Worm (Caenorhabditis elegans): ENCODE data around the gene R74.2.

R74.2 gene

DNA sequence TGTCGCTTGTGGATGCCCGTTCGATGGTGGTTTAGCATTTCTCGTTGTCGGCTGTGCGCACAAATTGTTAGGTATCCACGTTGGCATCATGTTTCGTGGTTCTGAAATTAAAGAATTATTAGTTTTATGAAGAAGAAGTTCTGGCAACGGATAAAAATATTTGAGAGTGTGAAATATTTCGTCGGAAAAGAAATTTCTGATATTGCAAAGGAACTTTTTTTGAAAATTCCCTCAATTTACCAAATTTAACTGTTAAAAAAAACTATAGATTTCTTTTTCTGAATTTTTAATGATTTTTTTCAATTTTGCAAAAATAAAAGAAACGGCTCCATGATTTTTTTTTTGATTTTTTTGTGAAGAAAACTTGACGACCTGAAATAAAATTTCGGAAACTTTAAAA lies 40.0 kb downstream of the R74.2 start, which contains the start of gene mpk-1:
Gene mpk-1, minus strand, starts transcription at position 101 of the 400 bp plus-strand sequence.
- TF ChIP-seq nhr-25 (tag; optimal IDR thresholded peaks at IDR 0.05; ENCODE audit: borderline replicate concordance, insufficient read depth) (no peak), lin-38 (GFP tag; IDR thresholded peaks at IDR 0.05) (no peak), dmd-8 (GFP tag; IDR thresholded peaks at IDR 0.05) (no peak), nhr-111 (GFP tag; optimal IDR thresholded peaks at IDR 0.05) (no peak), lim-7 (GFP tag; IDR thresholded peaks at IDR 0.05) (no peak), egl-43 (GFP tag; IDR thresholded peaks at IDR 0.05) (no peak), lin-15B (tag; optimal IDR thresholded peaks at IDR 0.05) (no peak), nhr-11 (tag; optimal IDR thresholded peaks at IDR 0.05) (no peak), nhr-10 (tag; optimal IDR thresholded peaks at IDR 0.05) (no peak), ztf-7 (tag; optimal IDR thresholded peaks at IDR 0.05) (no peak), snpc-4 (tag; optimal IDR thresholded peaks at IDR 0.05) (no peak), Y5F2A.4 (GFP tag; optimal IDR thresholded peaks at IDR 0.05) (no peak), nhr-76 (tag; optimal IDR thresholded peaks at IDR 0.05) (no peak), T20F7.1 (GFP tag; optimal IDR thresholded peaks at IDR 0.05) (no peak), unc-39 (tag; optimal IDR thresholded peaks at IDR 0.05) (no peak), madf-9 (GFP tag; conservative IDR thresholded peaks at IDR 0.05) (no peak), ceh-20 (GFP tag; IDR thresholded peaks at IDR 0.05) (no peak)

DNA sequence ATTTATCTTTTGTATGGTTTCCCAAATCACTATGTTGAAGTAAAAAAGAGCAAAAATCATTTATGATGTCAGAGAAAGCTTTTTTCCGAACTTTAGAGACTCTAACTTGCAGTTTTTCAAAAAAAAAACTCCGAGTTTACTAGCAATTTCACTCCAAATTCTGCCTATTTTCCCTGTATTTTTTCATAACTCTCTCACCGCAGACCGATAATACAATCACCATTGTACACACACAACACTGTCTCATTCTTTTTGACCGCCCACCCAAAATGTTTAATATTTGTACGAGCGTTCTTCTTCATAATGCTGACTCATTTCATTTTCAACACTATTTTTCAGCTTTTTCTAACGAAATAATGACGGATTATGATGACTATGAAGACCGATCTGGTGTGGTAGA lies 40.9 kb downstream of the R74.2 start, which contains the start of gene F43C1.5:
Gene F43C1.5, plus strand, starts transcription at position 301 of the 400 bp plus-strand sequence.
- TF ChIP-seq aha-1 (tag), result peak; percentile 2
- TF ChIP-seq zfp-3 (GFP tag; conservative IDR thresholded peaks at IDR 0.05), result no peak
- TF ChIP-seq unc-62 (GFP tag; optimal IDR thresholded peaks at IDR 0.05 in 1 of 2), result no peak
- no peak for TF ChIP-seq unc-62 (tag; optimal IDR thresholded peaks at IDR 0.05)

DNA sequence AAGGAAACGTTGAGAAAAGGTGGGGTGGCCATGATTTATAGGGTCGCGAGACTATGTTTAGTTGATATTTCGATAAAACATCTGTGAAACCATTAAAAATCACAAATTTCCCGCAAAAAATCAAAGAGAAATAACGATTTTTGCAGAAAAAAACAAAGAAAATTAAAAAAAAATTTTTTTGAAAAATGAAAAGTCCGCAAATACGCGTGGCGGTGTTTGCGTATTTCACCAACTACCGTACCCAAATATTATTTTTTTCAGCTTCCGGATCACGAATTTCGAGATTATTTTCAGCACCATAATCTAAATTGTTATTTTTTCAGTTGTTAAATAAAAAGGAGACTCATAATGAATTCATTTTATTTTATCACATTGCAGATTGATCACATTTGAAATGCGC lies 42.1 kb downstream of the R74.2 start:
- TF ChIP-seq lsy-2 (tag; optimal IDR thresholded peaks at IDR 0.05) (peak in 1 of 2 experiments; percentile 27), unc-130 (GFP tag; optimal IDR thresholded peaks at IDR 0.05) (peak; percentile 18), F26F4.8 (GFP tag; conservative IDR thresholded peaks at IDR 0.05) (no peak)

DNA sequence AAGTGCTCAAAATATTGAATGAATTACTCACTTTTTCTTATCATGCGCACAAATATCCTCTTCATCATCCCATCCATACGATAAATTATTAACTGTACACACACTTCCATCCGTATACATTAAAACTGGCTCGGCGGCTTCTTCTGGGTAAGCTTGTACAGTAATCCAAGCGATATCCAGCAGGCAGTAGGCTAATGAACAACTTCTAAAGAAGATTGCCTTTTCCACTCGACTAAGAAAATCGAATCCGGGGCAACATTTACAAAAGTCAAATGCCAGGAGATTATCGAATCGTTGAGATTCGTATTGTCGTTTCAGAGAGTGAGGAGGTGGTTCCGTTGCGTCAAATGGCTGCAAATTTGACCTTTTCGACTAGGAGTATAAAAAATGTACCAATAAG lies 43.4 kb downstream of the R74.2 start:
- TF ChIP-seq duxl-1 (tag; optimal IDR thresholded peaks at IDR 0.05; ENCODE audit: poor library complexity) (no peak), unc-62 (GFP tag; optimal IDR thresholded peaks at IDR 0.05 in 1 of 2) (peak in 1 of 2 experiments; percentile 93), unc-62 (tag; optimal IDR thresholded peaks at IDR 0.05) (no peak)

DNA sequence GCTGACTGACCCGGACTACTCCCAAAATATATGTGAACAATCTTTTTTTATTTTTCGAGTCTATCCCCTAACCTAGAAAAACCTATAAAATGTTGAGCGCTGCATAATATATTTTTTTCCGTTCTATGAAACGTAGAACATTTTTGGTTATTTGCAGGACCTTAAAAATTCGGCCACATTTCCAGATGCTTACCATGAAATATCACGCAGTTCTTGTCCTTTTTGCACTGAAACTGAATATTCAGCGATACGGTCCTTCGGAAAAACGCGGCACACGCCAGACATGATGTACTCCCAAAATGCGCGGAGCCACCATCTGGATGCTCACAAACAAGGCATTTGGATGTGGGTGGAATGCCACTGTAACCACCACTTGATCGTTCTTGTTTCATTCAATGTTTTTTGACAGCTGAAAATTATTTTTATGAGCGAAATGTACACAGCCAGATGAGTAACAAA lies 44.9 kb downstream of the R74.2 start, which contains the start of gene nhr-20:
Gene nhr-20, minus strand, starts transcription at position 409 of the 459 bp plus-strand sequence.
- TF ChIP-seq D1046.2 (GFP tag; IDR thresholded peaks at IDR 0.05) (no peak), aha-1 (tag) (peak; percentile 90)

DNA sequence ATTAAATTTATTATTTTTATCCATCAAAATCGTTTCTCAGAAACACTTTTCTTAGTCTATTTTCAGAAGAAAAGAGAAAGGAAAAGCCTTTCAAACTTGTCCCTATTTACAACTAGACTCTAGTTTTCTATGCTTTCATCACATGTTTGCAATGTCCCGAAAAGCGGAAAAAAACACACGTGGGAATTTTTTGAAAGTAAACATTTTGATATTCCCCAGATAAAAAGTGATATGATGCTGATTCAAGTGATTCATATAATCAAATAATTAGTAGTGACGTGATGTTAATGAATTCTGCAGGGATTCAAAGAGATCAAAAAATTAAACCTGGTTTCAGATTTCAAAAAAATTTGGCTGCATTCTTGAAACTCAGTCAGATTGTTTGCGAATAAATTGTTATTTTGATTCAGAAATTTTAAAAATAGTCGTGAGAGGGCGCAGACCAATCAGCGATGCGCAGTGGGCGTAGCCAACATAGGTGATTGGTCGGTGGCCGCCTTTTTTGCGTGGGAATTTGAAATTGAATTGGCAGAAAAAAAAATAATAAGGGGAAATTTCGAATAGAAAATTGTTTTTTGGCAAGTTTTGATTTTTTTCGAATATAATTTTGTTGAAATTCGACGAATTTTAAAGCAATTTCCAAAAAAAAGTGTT lies 46.8 kb downstream of the R74.2 start:
- no peak for TF ChIP-seq ces-1 (GFP tag; optimal IDR thresholded peaks at IDR 0.05)
- TF ChIP-seq lin-13 (GFP tag; optimal IDR thresholded peaks at IDR 0.05), result no peak
- no peak for TF ChIP-seq saeg-2 (GFP tag; IDR thresholded peaks at IDR 0.05)

DNA sequence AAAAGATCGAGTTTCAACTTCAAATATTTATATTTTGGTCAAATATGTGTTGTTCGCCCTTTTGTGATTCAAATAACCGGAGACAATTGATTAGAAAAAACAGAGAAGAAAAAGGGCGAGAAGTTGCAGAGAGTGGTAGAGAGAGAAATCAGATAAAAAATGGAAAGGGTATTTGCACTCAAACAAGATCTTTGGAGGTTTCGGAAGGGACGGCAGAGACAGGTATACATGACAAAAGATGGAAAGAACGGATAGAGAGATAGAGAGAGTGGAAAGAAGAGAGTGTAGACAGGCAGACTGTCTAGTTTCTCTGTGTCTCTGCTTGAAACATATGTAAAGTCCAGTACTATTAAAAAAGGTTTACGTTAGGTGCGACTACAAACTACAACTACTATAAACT lies 48.2 kb downstream of the R74.2 start:
- TF ChIP-seq mep-1 (tag; optimal IDR thresholded peaks at IDR 0.05), result peak; percentile 41
- 0 out of 2 replicates have a peak, but pooled peaks have one; percentile 40 for TF ChIP-seq ctbp-1 (GFP tag; IDR thresholded peaks at IDR 0.05)
- peak; percentile 40 for TF ChIP-seq dmd-6 (GFP tag; IDR thresholded peaks at IDR 0.05)
- TF ChIP-seq ceh-32 (tag; optimal IDR thresholded peaks at IDR 0.05; ENCODE audit: poor library complexity), result no peak
- TF ChIP-seq nhr-28 (tag; optimal IDR thresholded peaks at IDR 0.05), result peak; percentile 61
- peak; percentile 30 for TF ChIP-seq mes-2 (tag; optimal IDR thresholded peaks at IDR 0.05; ENCODE audit: poor library complexity, severe bottlenecking)
- TF ChIP-seq dve-1 (tag; optimal IDR thresholded peaks at IDR 0.05; ENCODE audit: insufficient read depth), result no peak
- no peak for TF ChIP-seq fos-1 (tag; optimal IDR thresholded peaks at IDR 0.05)
- peak; percentile 35 for TF ChIP-seq mxl-3 (GFP tag; optimal IDR thresholded peaks at IDR 0.05)
- peak; percentile 26 for TF ChIP-seq hlh-30 (tag; optimal IDR thresholded peaks at IDR 0.05; ENCODE audit: insufficient read depth)
- TF ChIP-seq nhr-48 (tag; optimal IDR thresholded peaks at IDR 0.05), result peak; percentile 64
- TF ChIP-seq aha-1 (tag), result peak; percentile 73
- peak; percentile 50 for TF ChIP-seq nhr-11 (tag; optimal IDR thresholded peaks at IDR 0.05)
- TF ChIP-seq lsy-2 (tag; optimal IDR thresholded peaks at IDR 0.05), result peak in 1 of 2 experiments; percentile 31
